Worm (Caenorhabditis elegans) whole organism, L4 larva: ENCODE measurements around the gene rrp-8.

Experiments used
- D1046.2 ChIP-seq: fragments of 200-800 bp; sonication (Bioruptor generic); IDR thresholded peaks from 2 replicates; pipeline ENCODE4 v1.3.6; 2022; ENCODE audit warnings: missing genetic modification characterization, missing compliant biosample characterization
- F10B5.3 ChIP-seq: sonication (generic microtip); optimal IDR thresholded peaks from 2 replicates; lab custom pipeline; 2016; ENCODE audit warnings: mild to moderate bottlenecking, missing genetic modification characterization, missing compliant biosample characterization
- F49E8.2 ChIP-seq: sonication (generic microtip); optimal IDR thresholded peaks from 2 replicates; lab custom pipeline; 2016; ENCODE audit warnings: missing compliant biosample characterization, mild to moderate bottlenecking, missing genetic modification characterization, borderline replicate concordance
- R02D3.7 ChIP-seq: fragments of 150-350 bp; sonication (generic microtip); optimal IDR thresholded peaks from 3 replicates; lab custom pipeline; 2014; ENCODE audit warnings: missing biosample characterization, missing genetic modification characterization
- T26A8.4 ChIP-seq: fragments of 200-800 bp; sonication (Bioruptor generic); IDR thresholded peaks from 2 replicates; pipeline ENCODE4 v1.3.6; 2022; ENCODE audit warnings: missing genetic modification characterization, missing compliant biosample characterization
- Y5F2A.4 ChIP-seq: fragments of 200-800 bp; sonication (Bioruptor generic); optimal IDR thresholded peaks from 2 replicates; lab custom pipeline; 2018; ENCODE audit warnings: mild to moderate bottlenecking, missing genetic modification characterization, missing compliant biosample characterization
- Y75B8A.6 ChIP-seq: fragments of 200-800 bp; sonication (Bioruptor generic); IDR thresholded peaks from 2 replicates; pipeline ENCODE4 v1.3.6; 2022; ENCODE audit warnings: missing genetic modification reagents, missing genetic modification characterization, missing compliant biosample characterization
- ZK546.5 ChIP-seq, 2 experiments: sonication (generic microtip); optimal IDR thresholded peaks; 2 replicates each; lab custom pipeline; 2017; ENCODE audit warnings: missing biosample characterization in 2 of 2, missing genetic modification characterization in 2 of 2
- aly-2 ChIP-seq: sonication (generic microtip); optimal IDR thresholded peaks from 2 replicates; lab custom pipeline; 2018; ENCODE audit warnings: missing biosample characterization, missing genetic modification characterization
- ama-1 ChIP-seq: fragments of 150-350 bp; optimal IDR thresholded peaks from 2 replicates; lab custom pipeline; 2014; ENCODE audit warnings: inconsistent platforms, mixed read lengths
- arid-1 ChIP-seq: fragments of 200-800 bp; sonication (Bioruptor generic); conservative IDR thresholded peaks from 2 replicates; pipeline ENCODE4 v1.3.6; 2022; ENCODE audit warnings: missing genetic modification reagents, missing genetic modification characterization, missing compliant biosample characterization
- ceh-20 ChIP-seq: fragments of 200-800 bp; sonication (Bioruptor generic); IDR thresholded peaks from 2 replicates; pipeline ENCODE4 v1.3.6; 2022; ENCODE audit warnings: missing genetic modification reagents, missing genetic modification characterization, missing compliant biosample characterization
- ceh-28 ChIP-seq: fragments of 150-350 bp; optimal IDR thresholded peaks from 2 replicates; lab custom pipeline; 2014; ENCODE audit warnings: missing biosample characterization, missing genetic modification reagents, missing genetic modification characterization
- ceh-44 ChIP-seq: fragments of 200-800 bp; sonication (Bioruptor generic); IDR thresholded peaks from 2 replicates; pipeline ENCODE4 v1.3.6; 2022; ENCODE audit warnings: missing genetic modification reagents, missing genetic modification characterization, missing compliant biosample characterization
- ceh-82 ChIP-seq: sonication (generic microtip); optimal IDR thresholded peaks from 2 replicates; lab custom pipeline; 2017; ENCODE audit warnings: missing biosample characterization, missing genetic modification characterization
- cey-2 ChIP-seq: sonication (generic microtip); optimal IDR thresholded peaks from 3 replicates; lab custom pipeline; 2017; ENCODE audit warnings: missing genetic modification characterization, mild to moderate bottlenecking, missing compliant biosample characterization, antibody characterized with exemption, borderline replicate concordance; ENCODE audit not compliant: insufficient read depth
- ctbp-1 ChIP-seq: fragments of 200-800 bp; sonication (Bioruptor generic); IDR thresholded peaks from 2 replicates; pipeline ENCODE4 v1.3.6; 2022; ENCODE audit warnings: missing genetic modification reagents, missing genetic modification characterization, missing compliant biosample characterization
- dmd-8 ChIP-seq: fragments of 200-800 bp; sonication (Bioruptor generic); IDR thresholded peaks from 2 replicates; pipeline ENCODE4 v1.3.6; 2022; ENCODE audit warnings: missing genetic modification characterization, missing compliant biosample characterization
- dmd-9 ChIP-seq: fragments of 200-800 bp; sonication (Bioruptor generic); IDR thresholded peaks from 2 replicates; pipeline ENCODE4 v1.3.6; 2022; ENCODE audit warnings: missing genetic modification reagents, missing genetic modification characterization, missing compliant biosample characterization
- duxl-1 ChIP-seq: sonication (generic microtip); optimal IDR thresholded peaks from 2 replicates; lab custom pipeline; 2016; ENCODE audit warnings: mild to moderate bottlenecking, missing genetic modification characterization, moderate library complexity, missing compliant biosample characterization; ENCODE audit not compliant: poor library complexity
- dve-1 ChIP-seq: sonication (generic microtip); optimal IDR thresholded peaks from 2 replicates; lab custom pipeline; 2017; ENCODE audit warnings: antibody characterized with exemption, mild to moderate bottlenecking, missing genetic modification characterization, missing compliant biosample characterization; ENCODE audit not compliant: insufficient read depth
- egl-27 ChIP-seq: sonication (generic microtip); optimal IDR thresholded peaks from 3 replicates; lab custom pipeline; 2017; ENCODE audit warnings: missing biosample characterization, missing genetic modification reagents, missing genetic modification characterization
- egl-43 ChIP-seq: fragments of 200-800 bp; sonication (Bioruptor generic); IDR thresholded peaks from 2 replicates; pipeline ENCODE4 v1.3.6; 2022; ENCODE audit warnings: missing genetic modification reagents, missing genetic modification characterization, missing compliant biosample characterization
- fos-1 ChIP-seq: fragments of 150-350 bp; optimal IDR thresholded peaks from 2 replicates; lab custom pipeline; 2014; ENCODE audit warnings: missing biosample characterization, missing genetic modification characterization
- gei-8 ChIP-seq: fragments of 200-800 bp; sonication (Bioruptor generic); optimal IDR thresholded peaks from 2 replicates; lab custom pipeline; 2018; ENCODE audit warnings: mild to moderate bottlenecking, missing genetic modification characterization, missing compliant biosample characterization
- hmg-1.1 ChIP-seq: fragments of 200-800 bp; sonication (Bioruptor generic); IDR thresholded peaks from 2 replicates; pipeline ENCODE4 v1.3.6; 2022; ENCODE audit warnings: missing genetic modification reagents, missing genetic modification characterization, missing compliant biosample characterization
- jun-1 ChIP-seq: fragments of 150-350 bp; optimal IDR thresholded peaks from 2 replicates; lab custom pipeline; 2014; ENCODE audit warnings: missing biosample characterization, missing genetic modification reagents, missing genetic modification characterization
- lin-13 ChIP-seq: fragments of 150-350 bp; optimal IDR thresholded peaks from 2 replicates; lab custom pipeline; 2014; ENCODE audit warnings: missing biosample characterization, missing genetic modification reagents, missing genetic modification characterization
- lsy-2 ChIP-seq, 2 experiments: fragments of 150-350 bp in 1 of 2; sonication (generic microtip) in 1 of 2; optimal IDR thresholded peaks; 2 replicates each; lab custom pipeline; 2014 to 2017; ENCODE audit warnings: missing biosample characterization in 2 of 2, missing genetic modification characterization in 2 of 2
- madf-9 ChIP-seq: fragments of 200-800 bp; sonication (Bioruptor generic); conservative IDR thresholded peaks from 2 replicates; pipeline ENCODE4 v1.3.6; 2022; ENCODE audit warnings: missing genetic modification reagents, missing genetic modification characterization, missing compliant biosample characterization
- mdl-1 ChIP-seq, 2 experiments: fragments of 150-350 bp in 1 of 2; sonication (generic microtip) in 1 of 2; optimal IDR thresholded peaks; 2 replicates each; lab custom pipeline; 2014 to 2017; ENCODE audit warnings: missing biosample characterization in 2 of 2, missing genetic modification characterization in 2 of 2
- mxl-3 ChIP-seq: fragments of 200-800 bp; sonication (Bioruptor generic); optimal IDR thresholded peaks from 2 replicates; lab custom pipeline; 2018; ENCODE audit warnings: mild to moderate bottlenecking, missing genetic modification characterization, missing compliant biosample characterization
- nhr-102 ChIP-seq: sonication (generic microtip); optimal IDR thresholded peaks from 2 replicates; lab custom pipeline; 2016; ENCODE audit warnings: mild to moderate bottlenecking, missing genetic modification characterization, moderate library complexity, missing compliant biosample characterization
- nhr-111 ChIP-seq: fragments of 200-800 bp; sonication (Bioruptor generic); optimal IDR thresholded peaks from 2 replicates; lab custom pipeline; 2018; ENCODE audit warnings: mild to moderate bottlenecking, missing genetic modification characterization, missing compliant biosample characterization
- nhr-28 ChIP-seq: fragments of 150-350 bp; optimal IDR thresholded peaks from 2 replicates; lab custom pipeline; 2014; ENCODE audit warnings: missing biosample characterization, missing genetic modification characterization
- nhr-42 ChIP-seq: fragments of 200-800 bp; sonication (Bioruptor generic); IDR thresholded peaks from 2 replicates; pipeline ENCODE4 v1.3.6; 2022; ENCODE audit warnings: missing genetic modification characterization, missing compliant biosample characterization
- nhr-6 ChIP-seq: fragments of 150-350 bp; optimal IDR thresholded peaks from 2 replicates; lab custom pipeline; 2014; ENCODE audit warnings: missing biosample characterization, missing genetic modification characterization
- nhr-76 ChIP-seq: fragments of 150-350 bp; optimal IDR thresholded peaks from 2 replicates; lab custom pipeline; 2014; ENCODE audit warnings: missing biosample characterization, missing genetic modification characterization
- php-3 ChIP-seq: fragments of 200-800 bp; sonication (Bioruptor generic); IDR thresholded peaks from 2 replicates; pipeline ENCODE4 v1.3.6; 2022; ENCODE audit warnings: missing genetic modification reagents, missing genetic modification characterization, missing compliant biosample characterization
- pqm-1 ChIP-seq: sonication (generic microtip); optimal IDR thresholded peaks from 2 replicates; lab custom pipeline; 2017; ENCODE audit warnings: missing biosample characterization, missing genetic modification characterization
- saeg-2 ChIP-seq: fragments of 200-800 bp; sonication (Bioruptor generic); IDR thresholded peaks from 2 replicates; pipeline ENCODE4 v1.3.6; 2022; ENCODE audit warnings: missing genetic modification reagents, missing genetic modification characterization, missing compliant biosample characterization
- sdz-12 ChIP-seq: fragments of 200-800 bp; sonication (Bioruptor generic); optimal IDR thresholded peaks from 2 replicates; lab custom pipeline; 2018; ENCODE audit warnings: mild to moderate bottlenecking, missing genetic modification characterization, missing compliant biosample characterization
- snpc-1.2 ChIP-seq: fragments of 200-800 bp; sonication (Bioruptor generic); IDR thresholded peaks from 2 replicates; pipeline ENCODE4 v1.3.6; 2022; ENCODE audit warnings: missing genetic modification reagents, missing genetic modification characterization, missing compliant biosample characterization
- spr-3 ChIP-seq: fragments of 200-800 bp; sonication (Bioruptor generic); optimal IDR thresholded peaks from 2 replicates; lab custom pipeline; 2018; ENCODE audit warnings: mild to moderate bottlenecking, missing genetic modification characterization, missing compliant biosample characterization
- tag-97 ChIP-seq: fragments of 200-800 bp; sonication (Bioruptor generic); IDR thresholded peaks from 2 replicates; pipeline ENCODE4 v1.3.6; 2022; ENCODE audit warnings: missing genetic modification characterization, missing compliant biosample characterization
- vab-7 ChIP-seq: fragments of 200-800 bp; sonication (Bioruptor generic); IDR thresholded peaks from 2 replicates; pipeline ENCODE4 v1.3.6; 2022; ENCODE audit warnings: missing genetic modification reagents, missing genetic modification characterization, missing compliant biosample characterization
- zag-1 ChIP-seq: fragments of 150-350 bp; optimal IDR thresholded peaks from 2 replicates; lab custom pipeline; 2014; ENCODE audit warnings: missing biosample characterization, missing genetic modification characterization
- zfp-2 ChIP-seq: sonication (generic microtip); optimal IDR thresholded peaks from 2 replicates; lab custom pipeline; 2016; ENCODE audit warnings: mild to moderate bottlenecking, missing genetic modification characterization, missing compliant biosample characterization
- zfp-3 ChIP-seq: fragments of 200-800 bp; sonication (Bioruptor generic); conservative IDR thresholded peaks from 2 replicates; pipeline ENCODE4 v1.3.6; 2022; ENCODE audit warnings: missing genetic modification reagents, missing genetic modification characterization, missing compliant biosample characterization
- zip-11 ChIP-seq: fragments of 200-800 bp; sonication (Bioruptor generic); IDR thresholded peaks from 2 replicates; pipeline ENCODE4 v1.3.6; 2022; ENCODE audit warnings: missing genetic modification characterization, missing compliant biosample characterization
- zip-2 ChIP-seq: fragments of 150-350 bp; optimal IDR thresholded peaks from 2 replicates; lab custom pipeline; 2014; ENCODE audit warnings: missing biosample characterization, missing genetic modification characterization
- ztf-7 ChIP-seq: fragments of 150-350 bp; optimal IDR thresholded peaks from 2 replicates; lab custom pipeline; 2014; ENCODE audit warnings: missing biosample characterization, missing genetic modification characterization

rrp-8 gene

ce11 chrIV:443622-444021 is 47.3 kb downstream of the rrp-8 start, which contains the start of gene mrpl-55 (continued):
- no peak for TF ChIP-seq R02D3.7 (tag; lab: Kevin White, UChicago)
- no peak for TF ChIP-seq tag-97 (GFP tag; lab: Robert Waterston, UW)
- no peak for TF ChIP-seq zfp-3 (GFP tag; lab: Robert Waterston, UW)
- TF ChIP-seq dmd-8, result no peak
- 0 out of 2 replicates have a peak, but pooled peaks have one; percentile 60 for TF ChIP-seq ceh-20
- TF ChIP-seq nhr-76 (tag; lab: Kevin White, UChicago), result no peak
- no peak for TF ChIP-seq sdz-12 (GFP tag; lab: Kevin White, UChicago)
- TF ChIP-seq arid-1 (GFP tag; lab: Robert Waterston, UW), result no peak
- TF ChIP-seq ceh-82 (tag; lab: Kevin White, UChicago), result no peak
- peak; percentile 1 for TF ChIP-seq mxl-3 (GFP tag; lab: Kevin White, UChicago)
- no peak for TF ChIP-seq zfp-2 (tag; lab: Kevin White, UChicago)
- no peak for TF ChIP-seq jun-1 (tag; lab: Kevin White, UChicago)
- TF ChIP-seq mdl-1 (tag; optimal IDR thresholded peaks at IDR 0.05; lab: Kevin White, UChicago), result peak in 1 of 2 experiments; percentile 62
- TF ChIP-seq saeg-2 (GFP tag; lab: Robert Waterston, UW), result no peak
- no peak for TF ChIP-seq egl-43 (GFP tag; lab: Robert Waterston, UW)
- TF ChIP-seq ctbp-1, result no peak
- peak; percentile 80 for TF ChIP-seq lin-13 (GFP tag; lab: Kevin White, UChicago)
- no peak for TF ChIP-seq pqm-1
- TF ChIP-seq F49E8.2 (tag; lab: Kevin White, UChicago), result no peak
- no peak for TF ChIP-seq zag-1 (tag; lab: Kevin White, UChicago)
- TF ChIP-seq nhr-6, result no peak
- TF ChIP-seq dmd-9 (GFP tag; lab: Robert Waterston, UW), result no peak
- no peak for TF ChIP-seq D1046.2
- peak; percentile 71 for TF ChIP-seq hmg-1.1 (GFP tag; lab: Robert Waterston, UW)
- TF ChIP-seq Y5F2A.4 (GFP tag; lab: Kevin White, UChicago), result no peak
- TF ChIP-seq ZK546.5 (tag; optimal IDR thresholded peaks at IDR 0.05; lab: Kevin White, UChicago), result no peak
- peak; percentile 52 for TF ChIP-seq duxl-1 (tag; lab: Kevin White, UChicago)
- no peak for TF ChIP-seq ceh-44 (GFP tag; lab: Robert Waterston, UW)
- no peak for TF ChIP-seq spr-3 (GFP tag; lab: Kevin White, UChicago)
- TF ChIP-seq zip-2, result no peak
- no peak for TF ChIP-seq php-3
- TF ChIP-seq vab-7, result no peak
- TF ChIP-seq ama-1 (lab: Kevin White, UChicago), result no peak
- TF ChIP-seq F10B5.3 (tag; lab: Kevin White, UChicago), result no peak
- peak; percentile 66 to 93 for TF ChIP-seq lsy-2 (tag; optimal IDR thresholded peaks at IDR 0.05; lab: Kevin White, UChicago)
- no peak for TF ChIP-seq nhr-111 (GFP tag; lab: Kevin White, UChicago)
- TF ChIP-seq ceh-28 (tag; lab: Kevin White, UChicago), result peak; percentile 6
- TF ChIP-seq Y75B8A.6, result no peak
- peak; percentile 55 for TF ChIP-seq nhr-102
- no peak for TF ChIP-seq nhr-42 (GFP tag; lab: Robert Waterston, UW)
- no peak for TF ChIP-seq madf-9
- TF ChIP-seq gei-8 (GFP tag; lab: Kevin White, UChicago), result no peak
- peak; percentile 83 for TF ChIP-seq dve-1 (tag; lab: Kevin White, UChicago)
- TF ChIP-seq zip-11 (GFP tag; lab: Robert Waterston, UW), result no peak
- peak; percentile 62 for TF ChIP-seq T26A8.4 (GFP tag; lab: Robert Waterston, UW)
- TF ChIP-seq fos-1 (tag; lab: Kevin White, UChicago), result no peak
- TF ChIP-seq nhr-28 (tag; lab: Kevin White, UChicago), result peak; percentile 76
- no peak for TF ChIP-seq aly-2
- TF ChIP-seq snpc-1.2 (GFP tag; lab: Robert Waterston, UW), result 0 out of 2 replicates have a peak, but pooled peaks have one; percentile 32
- no peak for TF ChIP-seq egl-27 (tag; lab: Kevin White, UChicago)
- peak; percentile 31 for TF ChIP-seq ztf-7
- no peak for TF ChIP-seq cey-2 (tag; lab: Kevin White, UChicago)
